Fruit fly (Drosophila melanogaster) whole organism, embryonic: ENCODE measurements around the gene p-cup.
A peak's percentile ranks its signal among the peaks of the same experiment; 100 is the strongest.

Experiments used
- Awh ChIP-seq: fragments of 200-800 bp; sonication (Bioruptor generic); IDR thresholded peaks from 2 replicates; pipeline ENCODE4, ENCODE4 v1.3.6; 2022; ENCODE audit warnings: missing biosample characterization, missing genetic modification characterization
- CG11247 ChIP-seq: fragments of 200-800 bp; sonication (Bioruptor generic); IDR thresholded peaks from 2 replicates; pipeline ENCODE4 v1.3.6; 2022; ENCODE audit warnings: missing biosample characterization, missing genetic modification characterization
- CG12236 ChIP-seq: fragments of 200-800 bp; sonication (Bioruptor generic); optimal IDR thresholded peaks from 2 replicates; lab custom pipeline; 2016; ENCODE audit warnings: missing biosample characterization, missing genetic modification characterization
- CG14710 ChIP-seq: fragments of 200-800 bp; sonication (Bioruptor generic); optimal IDR thresholded peaks from 3 replicates; lab custom pipeline; 2019; ENCODE audit warnings: missing biosample characterization, mild to moderate bottlenecking, missing genetic modification characterization, moderate library complexity
- CG15479 ChIP-seq: fragments of 200-800 bp; sonication (Bioruptor generic); optimal IDR thresholded peaks from 3 replicates; lab custom pipeline; 2019; ENCODE audit warnings: missing biosample characterization, mild to moderate bottlenecking, missing genetic modification characterization, moderate library complexity
- CG15601 ChIP-seq: fragments of 200-800 bp; sonication (Bioruptor generic); optimal IDR thresholded peaks from 3 replicates; lab custom pipeline; 2019; ENCODE audit warnings: missing biosample characterization, mild to moderate bottlenecking, missing genetic modification characterization, moderate library complexity
- CG17361 ChIP-seq: fragments of 200-800 bp; sonication (Bioruptor generic); IDR thresholded peaks from 3 replicates; pipeline ENCODE4 v1.3.6; 2022; ENCODE audit warnings: missing biosample characterization, missing genetic modification characterization
- CG17802 ChIP-seq: fragments of 200-800 bp; sonication (Bioruptor generic); optimal IDR thresholded peaks from 2 replicates; lab custom pipeline; 2018; ENCODE audit warnings: missing biosample characterization, mild to moderate bottlenecking, missing genetic modification characterization, moderate library complexity
- CG18476 ChIP-seq: fragments of 200-800 bp; sonication (Bioruptor generic); optimal IDR thresholded peaks from 2 replicates; lab custom pipeline; 2016; ENCODE audit warnings: missing biosample characterization, mild to moderate bottlenecking, missing genetic modification characterization
- CG2678 ChIP-seq: fragments of 200-800 bp; sonication (Bioruptor generic); optimal IDR thresholded peaks from 3 replicates; lab custom pipeline; 2019; ENCODE audit warnings: missing biosample characterization, mild to moderate bottlenecking, missing genetic modification characterization, moderate library complexity
- CG2712 ChIP-seq: fragments of 200-800 bp; optimal IDR thresholded peaks from 3 replicates; lab custom pipeline; 2019; ENCODE audit warnings: missing biosample characterization, mild to moderate bottlenecking, missing genetic modification characterization, moderate library complexity
- CG2875 ChIP-seq: fragments of 200-800 bp; sonication (Bioruptor generic); optimal IDR thresholded peaks from 2 replicates; lab custom pipeline; 2017; ENCODE audit warnings: missing biosample characterization, mild to moderate bottlenecking, missing genetic modification characterization, missing genetic modification reagents
- CG30403 ChIP-seq: fragments of 200-800 bp; sonication (Bioruptor generic); optimal IDR thresholded peaks from 3 replicates; lab custom pipeline; 2016; ENCODE audit warnings: missing biosample characterization, missing genetic modification characterization
- CG31224 ChIP-seq: fragments of 200-800 bp; sonication (Bioruptor generic); IDR thresholded peaks from 2 replicates; pipeline ENCODE4 v1.3.6; 2022; ENCODE audit warnings: missing biosample characterization, missing genetic modification characterization
- CG43689 ChIP-seq: fragments of 200-800 bp; sonication (Bioruptor generic); IDR thresholded peaks from 2 replicates; pipeline ENCODE4 v1.3.6; 2022; ENCODE audit warnings: missing biosample characterization, missing genetic modification characterization
- CG7786 ChIP-seq: fragments of 200-800 bp; sonication (Bioruptor generic); optimal IDR thresholded peaks from 2 replicates; lab custom pipeline; 2016; ENCODE audit warnings: missing biosample characterization, missing genetic modification characterization
- CG8290 ChIP-seq, 3 experiments: fragments of 200-800 bp; sonication (Bioruptor generic); optimal IDR thresholded peaks; 2 replicates each; lab custom pipeline; 2016 to 2019; ENCODE audit warnings: missing biosample characterization in 3 of 3, missing genetic modification characterization in 3 of 3, mild to moderate bottlenecking in 2 of 3, moderate library complexity in 1 of 3
- CG8388 ChIP-seq: fragments of 200-800 bp; sonication (Bioruptor generic); optimal IDR thresholded peaks from 2 replicates; lab custom pipeline; 2019; ENCODE audit warnings: missing biosample characterization, mild to moderate bottlenecking, missing genetic modification characterization, moderate library complexity
- CG8478 ChIP-seq: fragments of >200 bp; optimal IDR thresholded peaks from 2 replicates; lab custom pipeline; 2018
- CG9797 ChIP-seq: fragments of 200-800 bp; sonication (Bioruptor generic); optimal IDR thresholded peaks from 3 replicates; lab custom pipeline; 2018; ENCODE audit warnings: missing biosample characterization, mild to moderate bottlenecking, missing genetic modification characterization
- CG9932 ChIP-seq: fragments of 200-800 bp; sonication (Bioruptor generic); IDR thresholded peaks from 2 replicates; pipeline ENCODE4 v1.3.6; 2022; ENCODE audit warnings: missing biosample characterization, missing genetic modification characterization
- CkIIα-i1 ChIP-seq: fragments of 200-800 bp; sonication (Bioruptor generic); IDR thresholded peaks from 2 replicates; pipeline ENCODE4 v1.3.6; 2022; ENCODE audit warnings: missing biosample characterization, missing genetic modification characterization
- CoRest ChIP-seq: fragments of 200-800 bp; sonication (Bioruptor generic); optimal IDR thresholded peaks from 3 replicates; lab custom pipeline; 2018; ENCODE audit warnings: missing biosample characterization, mild to moderate bottlenecking, missing genetic modification characterization, moderate library complexity
- Deaf1 ChIP-seq: fragments of 200-800 bp; optimal IDR thresholded peaks from 3 replicates; lab custom pipeline; 2019; ENCODE audit warnings: missing biosample characterization, mild to moderate bottlenecking, missing genetic modification characterization, moderate library complexity
- Ets65A ChIP-seq: fragments of 200-800 bp; sonication (Bioruptor generic); peaks from one replicate; lab custom pipeline; 2016; ENCODE audit warnings: missing biosample characterization, missing genetic modification characterization
- HLH4C ChIP-seq: fragments of 200-800 bp; sonication (Bioruptor generic); IDR thresholded peaks from 3 replicates; pipeline ENCODE4 v1.3.6; 2022; ENCODE audit warnings: missing biosample characterization, missing genetic modification characterization; ENCODE audit not compliant: partially characterized antibody
- Hr78 ChIP-seq, 2 experiments: fragments of 200-800 bp in 1 of 2; fragments of >200 bp in 1 of 2; sonication (Bioruptor generic) in 1 of 2; optimal IDR thresholded peaks; 2 replicates each; lab custom pipeline; 2017 to 2019; ENCODE audit warnings: missing biosample characterization in 2 of 2, missing genetic modification characterization in 2 of 2, mild to moderate bottlenecking in 1 of 2, moderate library complexity in 1 of 2
- PHDP ChIP-seq: fragments of 200-800 bp; sonication (Bioruptor generic); optimal IDR thresholded peaks from 3 replicates; lab custom pipeline; 2018; ENCODE audit warnings: missing biosample characterization, mild to moderate bottlenecking, missing genetic modification characterization, moderate library complexity
- Ptx1 ChIP-seq: fragments of 200-800 bp; sonication (Bioruptor generic); IDR thresholded peaks from 2 replicates; pipeline ENCODE4 v1.3.6; 2022; ENCODE audit warnings: missing biosample characterization, missing genetic modification characterization
- Scr ChIP-seq: fragments of 200-800 bp; sonication (Bioruptor generic); IDR thresholded peaks from 2 replicates; pipeline ENCODE4 v1.3.6; 2022; ENCODE audit warnings: missing biosample characterization, missing genetic modification characterization; ENCODE audit not compliant: partially characterized antibody
- ara ChIP-seq: fragments of 200-800 bp; sonication (Bioruptor generic); IDR thresholded peaks from 2 replicates; pipeline ENCODE4 v1.3.6; 2022; ENCODE audit warnings: missing biosample characterization, missing genetic modification characterization
- cad ChIP-seq: fragments of >200 bp; optimal IDR thresholded peaks from 2 replicates; lab custom pipeline; 2017; ENCODE audit warnings: missing biosample characterization, missing genetic modification characterization
- chn ChIP-seq: fragments of 200-800 bp; sonication (Bioruptor generic); optimal IDR thresholded peaks from 2 replicates; lab custom pipeline; 2016; ENCODE audit warnings: missing biosample characterization, missing genetic modification characterization
- cwo ChIP-seq: fragments of 200-800 bp; sonication (Bioruptor generic); optimal IDR thresholded peaks from 3 replicates; lab custom pipeline; 2017; ENCODE audit warnings: missing biosample characterization, missing genetic modification characterization, mild to moderate bottlenecking, moderate library complexity, missing genetic modification reagents
- dmrt11E ChIP-seq: fragments of 200-800 bp; sonication (Bioruptor generic); optimal IDR thresholded peaks from 3 replicates; lab custom pipeline; 2018; ENCODE audit warnings: missing biosample characterization, mild to moderate bottlenecking, missing genetic modification characterization, moderate library complexity
- gro ChIP-seq: fragments of 200-800 bp; sonication (Bioruptor generic); optimal IDR thresholded peaks from 2 replicates; lab custom pipeline; 2016; ENCODE audit warnings: missing biosample characterization, missing genetic modification characterization
- gsb ChIP-seq: fragments of 200-800 bp; sonication (Bioruptor generic); IDR thresholded peaks from 2 replicates; pipeline ENCODE4 v1.3.6; 2022; ENCODE audit warnings: missing biosample characterization, missing genetic modification characterization
- hkb ChIP-seq, 2 experiments: fragments of 200-800 bp in 1 of 2; fragments of >200 bp in 1 of 2; sonication (Bioruptor generic) in 1 of 2; IDR thresholded peaks in 1 of 2; optimal IDR thresholded peaks in 1 of 2; 2 replicates each; pipeline versions ENCODE4 v1.3.6 to Lab custom; 2017 to 2022; ENCODE audit warnings: missing biosample characterization in 1 of 2, missing genetic modification characterization in 1 of 2
- inv ChIP-seq: fragments of 200-800 bp; sonication (Bioruptor generic); IDR thresholded peaks from 2 replicates; pipeline ENCODE4 v1.3.6; 2022; ENCODE audit warnings: missing biosample characterization, missing genetic modification characterization; ENCODE audit not compliant: partially characterized antibody
- kah ChIP-seq: fragments of 200-800 bp; sonication (Bioruptor generic); optimal IDR thresholded peaks from 2 replicates; lab custom pipeline; 2018; ENCODE audit warnings: missing biosample characterization, mild to moderate bottlenecking, missing genetic modification characterization
- kni ChIP-seq: fragments of 200-800 bp; sonication (Bioruptor generic); optimal IDR thresholded peaks from 3 replicates; lab custom pipeline; 2017; ENCODE audit warnings: mild to moderate bottlenecking, missing biosample characterization, missing genetic modification reagents, missing genetic modification characterization
- nmo ChIP-seq: fragments of 200-800 bp; sonication (Bioruptor generic); optimal IDR thresholded peaks from 2 replicates; lab custom pipeline; 2018; ENCODE audit warnings: missing biosample characterization, mild to moderate bottlenecking, missing genetic modification characterization, moderate library complexity
- pfk ChIP-seq: fragments of 200-800 bp; sonication (Bioruptor generic); optimal IDR thresholded peaks from 2 replicates; lab custom pipeline; 2018; ENCODE audit warnings: missing biosample characterization, mild to moderate bottlenecking, missing genetic modification characterization, moderate library complexity
- phol ChIP-seq: fragments of 200-800 bp; sonication (Bioruptor generic); optimal IDR thresholded peaks from 3 replicates; lab custom pipeline; 2018; ENCODE audit warnings: missing biosample characterization, mild to moderate bottlenecking, missing genetic modification characterization, moderate library complexity
- psq ChIP-seq: fragments of 200-800 bp; sonication (Bioruptor generic); optimal IDR thresholded peaks from 2 replicates; lab custom pipeline; 2017; ENCODE audit warnings: missing biosample characterization, missing genetic modification characterization
- scrt ChIP-seq: fragments of 200-800 bp; sonication (Bioruptor generic); optimal IDR thresholded peaks from 2 replicates; lab custom pipeline; 2018; ENCODE audit warnings: missing biosample characterization, mild to moderate bottlenecking, missing genetic modification characterization, moderate library complexity
- toy ChIP-seq: fragments of 200-800 bp; sonication (Bioruptor generic); IDR thresholded peaks from 2 replicates; pipeline ENCODE4 v1.3.6; 2022; ENCODE audit warnings: missing biosample characterization, missing genetic modification characterization
- ttk ChIP-seq: fragments of 200-800 bp; sonication (Bioruptor generic); IDR thresholded peaks from 2 replicates; pipeline ENCODE4 v2.1.2; 2022; ENCODE audit warnings: missing biosample characterization, missing genetic modification characterization
- zfh1 ChIP-seq: fragments of 200-800 bp; sonication (Bioruptor generic); IDR thresholded peaks from 3 replicates; pipeline ENCODE4 v1.3.6; 2022; ENCODE audit warnings: missing biosample characterization, missing genetic modification characterization

The p-cup gene

DNA sequence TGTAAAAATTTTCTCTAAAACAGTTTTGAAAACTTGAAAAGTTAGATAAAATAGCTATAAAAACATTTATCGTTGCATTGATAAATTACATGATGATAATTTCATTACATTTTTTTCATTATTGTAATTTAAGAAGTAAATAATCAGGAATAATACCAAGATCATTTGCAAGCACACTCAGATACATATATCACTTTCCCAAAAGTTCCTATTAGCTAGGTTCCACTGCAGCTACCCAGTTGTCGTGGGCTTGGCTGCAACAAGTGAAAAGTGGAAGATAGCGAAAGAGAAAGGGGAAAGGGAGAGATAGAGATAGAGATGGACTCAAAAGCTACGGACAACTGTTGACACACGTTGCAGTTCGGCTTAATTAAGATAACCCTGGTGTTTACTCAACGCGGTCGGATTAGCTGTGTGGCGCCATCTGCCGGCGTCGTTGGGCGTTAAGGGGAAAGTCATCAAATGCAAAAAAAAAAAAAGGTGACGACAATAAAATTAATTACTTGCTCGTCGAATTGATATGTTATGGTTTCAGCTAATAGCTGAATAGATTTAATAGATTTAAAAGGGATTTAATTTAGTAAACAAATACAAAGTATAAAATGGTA, 33.2 kb upstream of the p-cup start (continued):
- TF ChIP-seq kah: no peak
- TF ChIP-seq kni (GFP tag; lab: Kevin White, UChicago): no peak
- TF ChIP-seq psq (GFP tag; lab: Kevin White, UChicago): no peak
- TF ChIP-seq CG2678 (tag; lab: Kevin White, UChicago): peak; percentile 28
- no peak for TF ChIP-seq CG15479
- TF ChIP-seq scrt (GFP tag; lab: Kevin White, UChicago): no peak
- TF ChIP-seq ttk (GFP tag; lab: Robert Waterston, UW): no peak
- TF ChIP-seq nmo (GFP tag; lab: Kevin White, UChicago): peak; percentile 21
- TF ChIP-seq CG18476 (GFP tag; lab: Kevin White, UChicago): no peak
- peak; percentile 10 for TF ChIP-seq PHDP
- TF ChIP-seq chn: no peak
- no peak for TF ChIP-seq CG43689 (GFP tag; lab: Robert Waterston, UW)
- no peak for TF ChIP-seq gsb (GFP tag; lab: Robert Waterston, UW)
- TF ChIP-seq Hr78 (GFP tag; optimal IDR thresholded peaks at IDR 0.05; lab: Kevin White, UChicago): no peak
- TF ChIP-seq CG2712: peak; percentile 15
- TF ChIP-seq inv (GFP tag; lab: Robert Waterston, UW): no peak
- TF ChIP-seq CG9932 (GFP tag; lab: Robert Waterston, UW): no peak
- peak; percentile 26 for TF ChIP-seq CG2875
- no peak for TF ChIP-seq CG11247 (GFP tag; lab: Robert Waterston, UW)
- no peak for TF ChIP-seq ara (GFP tag; lab: Robert Waterston, UW)
- no peak for TF ChIP-seq cwo
- peak; percentile 8 for TF ChIP-seq dmrt11E
- TF ChIP-seq gro (GFP tag; lab: Kevin White, UChicago): no peak
- TF ChIP-seq CG31224 (GFP tag; lab: Robert Waterston, UW): no peak
- no peak for TF ChIP-seq pfk (GFP tag; lab: Kevin White, UChicago)
- TF ChIP-seq CG12236 (GFP tag; lab: Kevin White, UChicago): no peak
- TF ChIP-seq CG17802 (tag; lab: Kevin White, UChicago): no peak
- TF ChIP-seq Awh (GFP tag; lab: Robert Waterston, UW): peak; percentile 42; the same call in 1 of the 2 replicates
- no peak for TF ChIP-seq Deaf1 (tag; lab: Kevin White, UChicago)
- no peak for TF ChIP-seq CG8290 (GFP tag; optimal IDR thresholded peaks at IDR 0.05; lab: Kevin White, UChicago)
- TF ChIP-seq CG8290 (tag; optimal IDR thresholded peaks at IDR 0.05; lab: Kevin White, UChicago): no peak
- TF ChIP-seq zfh1 (GFP tag; lab: Robert Waterston, UW): no peak
- peak; percentile 79 for TF ChIP-seq Ets65A (GFP tag; lab: Kevin White, UChicago)
- no peak for TF ChIP-seq Ptx1 (GFP tag; lab: Robert Waterston, UW)
- TF ChIP-seq CkIIα-i1: no peak
- no peak for TF ChIP-seq CG8478 (lab: Kevin White, UChicago)
- TF ChIP-seq HLH4C (GFP tag; lab: Robert Waterston, UW): no peak
- TF ChIP-seq cad (GFP tag; lab: Kevin White, UChicago): no peak
- no peak for TF ChIP-seq hkb (optimal IDR thresholded peaks at IDR 0.05; lab: Kevin White, UChicago)
- TF ChIP-seq hkb (GFP tag; IDR thresholded peaks at IDR 0.05; lab: Robert Waterston, UW): no peak
- peak; percentile 25 for TF ChIP-seq CoRest
- TF ChIP-seq CG14710 (tag; lab: Kevin White, UChicago): peak; percentile 18
- 0 out of 3 replicates have a peak, but pooled peaks have one; percentile 18 for TF ChIP-seq CG17361 (GFP tag; lab: Robert Waterston, UW)
- TF ChIP-seq CG9797 (GFP tag; lab: Kevin White, UChicago): no peak
- no peak for TF ChIP-seq CG30403 (GFP tag; lab: Kevin White, UChicago)
- peak; percentile 2 for TF ChIP-seq CG15601 (tag; lab: Kevin White, UChicago)
- peak; percentile 26 for TF ChIP-seq CG8388
- no peak for TF ChIP-seq toy (GFP tag; lab: Robert Waterston, UW)
- TF ChIP-seq phol (tag; lab: Kevin White, UChicago): peak; percentile 37
- no peak for TF ChIP-seq CG7786 (GFP tag; lab: Kevin White, UChicago)
- TF ChIP-seq Scr: no peak
